Fruit fly (Drosophila melanogaster) whole organism, wandering third instar larva: ENCODE data around the gene CG7512.

Experiments used
- HLH106 ChIP-seq: fragments of 200-800 bp; optimal IDR thresholded peaks from 3 replicates; lab custom pipeline; 2019; ENCODE audit warnings: missing biosample characterization, mild to moderate bottlenecking, missing genetic modification characterization, moderate library complexity
- Hr83 ChIP-seq: fragments of 200-300 bp; sonication (Bioruptor generic); optimal IDR thresholded peaks from 2 replicates; lab custom pipeline; 2016; ENCODE audit warnings: missing biosample characterization, mild to moderate bottlenecking, missing genetic modification characterization, moderate library complexity; ENCODE audit not compliant: poor library complexity, severe bottlenecking
- dl ChIP-seq, 2 experiments: fragments of 175-275, 200-275 bp in 1 of 2; fragments of 200-275 bp in 1 of 2; sonication (Bioruptor generic); optimal IDR thresholded peaks; lab custom pipeline; 2018; ENCODE audit warnings: mild to moderate bottlenecking in 2 of 2, missing biosample characterization in 2 of 2, missing genetic modification characterization in 2 of 2, moderate library complexity in 2 of 2; ENCODE audit not compliant: partially characterized antibody in 2 of 2, insufficient read depth in 1 of 2

dm6 chr3L:11472991-11473390 lies 40.5 kb upstream of the CG7512 start, which contains the start of gene Vha16-3:
- TF ChIP-seq dl (GFP tag; optimal IDR thresholded peaks at IDR 0.05; lab: Kevin White, UChicago; ENCODE audit: insufficient read depth in 1 of 2, partially characterized antibody in 2 of 2) (no peak), Hr83 (GFP tag; lab: Kevin White, UChicago) (no peak), HLH106 (no peak)
